Fruit fly (Drosophila melanogaster) whole organism, prepupa: ENCODE results near the gene simj.

Experiments used
- CG10631 ChIP-seq: fragments of 200-800 bp; sonication (Bioruptor generic); optimal IDR thresholded peaks from 2 replicates; lab custom pipeline; 2016; ENCODE audit warnings: missing biosample characterization, missing genetic modification characterization
- CG10669 ChIP-seq: fragments of 200-800 bp; sonication (Bioruptor generic); optimal IDR thresholded peaks from 3 replicates; lab custom pipeline; 2018; ENCODE audit warnings: missing biosample characterization, mild to moderate bottlenecking, missing genetic modification characterization, moderate library complexity
- CG11294 ChIP-seq: fragments of 200-800 bp; sonication (Bioruptor generic); IDR thresholded peaks from 2 replicates; pipeline ENCODE4 v1.3.6; 2022; ENCODE audit warnings: missing biosample characterization, missing genetic modification characterization
- CG11762 ChIP-seq: fragments of 200-800 bp; sonication (Bioruptor generic); optimal IDR thresholded peaks from 3 replicates; lab custom pipeline; 2016; ENCODE audit warnings: missing biosample characterization, missing genetic modification characterization; ENCODE audit not compliant: insufficient read depth
- CG11902 ChIP-seq: fragments of 200-800 bp; sonication (Bioruptor generic); optimal IDR thresholded peaks from 3 replicates; lab custom pipeline; 2016; ENCODE audit warnings: missing biosample characterization, missing genetic modification characterization
- CG1621 ChIP-seq: fragments of 200-800 bp; sonication (Bioruptor generic); optimal IDR thresholded peaks from 3 replicates; lab custom pipeline; 2018; ENCODE audit warnings: missing biosample characterization, mild to moderate bottlenecking, missing genetic modification characterization
- CG16779 ChIP-seq: fragments of 200-800 bp; sonication (Bioruptor generic); optimal IDR thresholded peaks from 3 replicates; lab custom pipeline; 2017; ENCODE audit warnings: missing biosample characterization, mild to moderate bottlenecking, missing genetic modification characterization
- CG31627 ChIP-seq: fragments of 200-800 bp; sonication (Bioruptor generic); optimal IDR thresholded peaks from 3 replicates; lab custom pipeline; 2016; ENCODE audit warnings: missing biosample characterization, missing genetic modification characterization
- CG32006 ChIP-seq: fragments of 200-800 bp; sonication (Bioruptor generic); optimal IDR thresholded peaks from 3 replicates; lab custom pipeline; 2017; ENCODE audit warnings: missing biosample characterization, mild to moderate bottlenecking, missing genetic modification characterization
- CG34406 ChIP-seq: fragments of 200-800 bp; sonication (Bioruptor generic); optimal IDR thresholded peaks from 3 replicates; lab custom pipeline; 2016; ENCODE audit warnings: missing biosample characterization, missing genetic modification characterization
- CG6163 ChIP-seq: fragments of 200-800 bp; sonication (Bioruptor generic); IDR thresholded peaks from 3 replicates; pipeline ENCODE4 v1.3.6; 2022; ENCODE audit warnings: missing biosample characterization, missing genetic modification characterization
- CG6276 ChIP-seq: fragments of 200-800 bp; sonication (Bioruptor generic); optimal IDR thresholded peaks from 2 replicates; lab custom pipeline; 2017; ENCODE audit warnings: missing biosample characterization, mild to moderate bottlenecking, missing genetic modification characterization
- CG6854 ChIP-seq: fragments of 200-800 bp; sonication (Bioruptor generic); optimal IDR thresholded peaks from 2 replicates; lab custom pipeline; 2017; ENCODE audit warnings: missing biosample characterization, mild to moderate bottlenecking, missing genetic modification characterization
- CG7368 ChIP-seq: fragments of 200-800 bp; sonication (Bioruptor generic); optimal IDR thresholded peaks from 3 replicates; lab custom pipeline; 2016; ENCODE audit warnings: missing biosample characterization, missing genetic modification characterization
- CG8119 ChIP-seq: fragments of 200-800 bp; sonication (Bioruptor generic); IDR thresholded peaks from 3 replicates; pipeline ENCODE4 v1.3.6; 2022; ENCODE audit warnings: missing biosample characterization, missing genetic modification characterization
- CG8319 ChIP-seq: fragments of 200-800 bp; sonication (Bioruptor generic); optimal IDR thresholded peaks from 3 replicates; lab custom pipeline; 2016; ENCODE audit warnings: missing biosample characterization, missing genetic modification characterization
- CG8632 ChIP-seq: fragments of 200-800 bp; sonication (Bioruptor generic); optimal IDR thresholded peaks from 3 replicates; lab custom pipeline; 2016; ENCODE audit warnings: missing biosample characterization, missing genetic modification characterization
- CG9139 ChIP-seq: fragments of 200-800 bp; sonication (Bioruptor generic); optimal IDR thresholded peaks from 3 replicates; lab custom pipeline; 2017; ENCODE audit warnings: missing biosample characterization, mild to moderate bottlenecking, missing genetic modification characterization
- Eip75B ChIP-seq: fragments of 200-800 bp; sonication (Bioruptor generic); optimal IDR thresholded peaks from 3 replicates; lab custom pipeline; 2016; ENCODE audit warnings: missing biosample characterization, missing genetic modification characterization
- Eip93F ChIP-seq: fragments of 200-800 bp; sonication (Bioruptor generic); optimal IDR thresholded peaks from 2 replicates; lab custom pipeline; 2016; ENCODE audit warnings: missing biosample characterization, mild to moderate bottlenecking, missing genetic modification characterization
- Ets21C ChIP-seq: fragments of 200-800 bp; sonication (Bioruptor generic); optimal IDR thresholded peaks from 3 replicates; lab custom pipeline; 2016; ENCODE audit warnings: missing biosample characterization, missing genetic modification characterization
- Ets96B ChIP-seq: fragments of 200-800 bp; optimal IDR thresholded peaks from 2 replicates; lab custom pipeline; 2019; ENCODE audit warnings: missing biosample characterization, mild to moderate bottlenecking, missing genetic modification characterization, moderate library complexity
- Hr38 ChIP-seq: sonication (Bioruptor generic); optimal IDR thresholded peaks from 2 replicates; lab custom pipeline; 2016; ENCODE audit warnings: missing biosample characterization, missing genetic modification characterization
- Hr39 ChIP-seq: fragments of 200-800 bp; sonication (Bioruptor generic); optimal IDR thresholded peaks from 2 replicates; lab custom pipeline; 2016; ENCODE audit warnings: missing biosample characterization, missing genetic modification characterization
- Lpt ChIP-seq: fragments of 200-800 bp; sonication (Bioruptor generic); optimal IDR thresholded peaks from 3 replicates; lab custom pipeline; 2016; ENCODE audit warnings: missing biosample characterization, missing genetic modification characterization
- Met ChIP-seq: fragments of 200-800 bp; sonication (Bioruptor generic); optimal IDR thresholded peaks from 3 replicates; lab custom pipeline; 2016; ENCODE audit warnings: missing biosample characterization, missing genetic modification characterization
- Smox ChIP-seq: fragments of 200-800 bp; sonication (Bioruptor generic); optimal IDR thresholded peaks from 3 replicates; lab custom pipeline; 2016; ENCODE audit warnings: missing biosample characterization, missing genetic modification characterization
- Sox102F ChIP-seq: fragments of 200-800 bp; sonication (Bioruptor generic); optimal IDR thresholded peaks from 2 replicates; lab custom pipeline; 2016; ENCODE audit warnings: missing biosample characterization, mild to moderate bottlenecking, missing genetic modification characterization
- achi ChIP-seq: fragments of 200-800 bp; sonication (Bioruptor generic); optimal IDR thresholded peaks from 3 replicates; lab custom pipeline; 2016; ENCODE audit warnings: missing biosample characterization, missing genetic modification characterization
- acj6 ChIP-seq: fragments of 200-800 bp; sonication (Bioruptor generic); optimal IDR thresholded peaks from 3 replicates; lab custom pipeline; 2016; ENCODE audit warnings: missing biosample characterization, missing genetic modification characterization
- dac ChIP-seq: fragments of 200-800 bp; sonication (Bioruptor generic); optimal IDR thresholded peaks from 2 replicates; lab custom pipeline; 2017; ENCODE audit warnings: missing biosample characterization, mild to moderate bottlenecking, missing genetic modification characterization
- dsx ChIP-seq: fragments of 200-800 bp; optimal IDR thresholded peaks from 3 replicates; lab custom pipeline; 2019; ENCODE audit warnings: missing biosample characterization, mild to moderate bottlenecking, missing genetic modification characterization, moderate library complexity; ENCODE audit not compliant: poor library complexity, severe bottlenecking
- eg ChIP-seq: fragments of 200-800 bp; sonication (Bioruptor generic); IDR thresholded peaks from 3 replicates; pipeline ENCODE4 v1.3.6; 2022; ENCODE audit warnings: missing biosample characterization, missing genetic modification characterization
- esn ChIP-seq: fragments of 200-800 bp; sonication (Bioruptor generic); optimal IDR thresholded peaks from 2 replicates; lab custom pipeline; 2016; ENCODE audit warnings: missing biosample characterization, mild to moderate bottlenecking, missing genetic modification characterization, moderate library complexity
- fd85E ChIP-seq: fragments of 200-800 bp; sonication (Bioruptor generic); optimal IDR thresholded peaks from 3 replicates; lab custom pipeline; 2016; ENCODE audit warnings: missing biosample characterization, missing genetic modification characterization
- fkh ChIP-seq: fragments of 200-800 bp; sonication (Bioruptor generic); optimal IDR thresholded peaks from 3 replicates; lab custom pipeline; 2017; ENCODE audit warnings: missing biosample characterization, mild to moderate bottlenecking, missing genetic modification characterization, moderate library complexity
- lz ChIP-seq: fragments of 200-800 bp; sonication (Bioruptor generic); optimal IDR thresholded peaks from 3 replicates; lab custom pipeline; 2016; ENCODE audit warnings: missing biosample characterization, missing genetic modification characterization
- net ChIP-seq: fragments of 200-800 bp; sonication (Bioruptor generic); optimal IDR thresholded peaks from 3 replicates; lab custom pipeline; 2016; ENCODE audit warnings: missing biosample characterization, missing genetic modification characterization
- pdm3 ChIP-seq: fragments of 200-800 bp; sonication (Bioruptor generic); optimal IDR thresholded peaks from 3 replicates; lab custom pipeline; 2016; ENCODE audit warnings: missing biosample characterization, missing genetic modification characterization
- ss ChIP-seq, 2 experiments: fragments of 200-800 bp; sonication (Bioruptor generic); optimal IDR thresholded peaks; 2 replicates in 1 of 2; 3 replicates in 1 of 2; lab custom pipeline; 2017 to 2018; ENCODE audit warnings: mild to moderate bottlenecking in 2 of 2, missing biosample characterization in 2 of 2, missing genetic modification characterization in 2 of 2, moderate library complexity in 1 of 2
- svp ChIP-seq: fragments of 200-800 bp; sonication (Bioruptor generic); peaks from one replicate; lab custom pipeline; 2016; ENCODE audit warnings: missing biosample characterization, missing genetic modification characterization
- topi ChIP-seq: fragments of 200-800 bp; sonication (Bioruptor generic); optimal IDR thresholded peaks from 3 replicates; lab custom pipeline; 2016; ENCODE audit warnings: missing biosample characterization, missing genetic modification characterization
- vri ChIP-seq: fragments of 200-800 bp; sonication (Bioruptor generic); optimal IDR thresholded peaks from 3 replicates; lab custom pipeline; 2016; ENCODE audit warnings: missing biosample characterization, mild to moderate bottlenecking, missing genetic modification characterization

The simj gene

dm6 chr3L:10675635-10676393, 11.3 kb downstream of the simj start (continued):
- TF ChIP-seq CG8319 (GFP tag; lab: Kevin White, UChicago) = peak; percentile 34
- peak; percentile 65 for TF ChIP-seq vri (GFP tag; lab: Kevin White, UChicago)
- TF ChIP-seq fd85E (GFP tag; lab: Kevin White, UChicago) = peak; percentile 37
- TF ChIP-seq CG6276 (GFP tag; lab: Kevin White, UChicago) = peak; percentile 87
- no peak for TF ChIP-seq lz (GFP tag; lab: Kevin White, UChicago)
- no peak; the same call in 1 of the 2 replicates for TF ChIP-seq CG11294 (GFP tag; lab: Robert Waterston, UW)
- peak; percentile 62 for TF ChIP-seq Lpt
- peak; percentile 35 for TF ChIP-seq CG34406
- peak; percentile 25 for TF ChIP-seq CG11762 (GFP tag; lab: Kevin White, UChicago)
- TF ChIP-seq Ets96B (tag; lab: Kevin White, UChicago) = peak; percentile 53
- no peak for TF ChIP-seq svp (GFP tag; lab: Kevin White, UChicago)
- TF ChIP-seq CG10631 (GFP tag; lab: Kevin White, UChicago) = peak; percentile 9
- TF ChIP-seq, all 60 proteins: peak for 46

- TF ChIP-seq CG11762 (GFP tag; lab: Kevin White, UChicago) (no peak), ss (GFP tag; optimal IDR thresholded peaks at IDR 0.05; lab: Kevin White, UChicago) (no peak), CG8632 (GFP tag; lab: Kevin White, UChicago) (no peak), dsx (GFP tag; lab: Kevin White, UChicago) (no peak), Hr39 (no peak), CG10669 (GFP tag; lab: Kevin White, UChicago) (no peak), acj6 (no peak), Eip93F (GFP tag; lab: Kevin White, UChicago) (no peak), CG32006 (no peak), Ets21C (GFP tag; lab: Kevin White, UChicago) (no peak), CG6163 (GFP tag; lab: Robert Waterston, UW) (no peak)
Observed at dm6 chr3L:10677816-10678215, 13.3 kb downstream of the simj start.

dm6 chr3L:10678545-10679067, 14.1 kb downstream of the simj start:
- TF ChIP-seq vri (GFP tag; lab: Kevin White, UChicago) (peak; percentile 48), fkh (GFP tag; lab: Kevin White, UChicago) (peak; percentile 70), dac (peak; percentile 76), topi (GFP tag; lab: Kevin White, UChicago) (peak; percentile 88), net (GFP tag; lab: Kevin White, UChicago) (peak; percentile 88), Smox (peak; percentile 84), fd85E (GFP tag; lab: Kevin White, UChicago) (no peak), CG6854 (peak; percentile 35), Eip75B (GFP tag; lab: Kevin White, UChicago) (peak; percentile 95), CG6276 (GFP tag; lab: Kevin White, UChicago) (peak; percentile 88), Met (peak; percentile 89), svp (GFP tag; lab: Kevin White, UChicago) (peak; percentile 96), CG11902 (GFP tag; lab: Kevin White, UChicago) (peak; percentile 80), Lpt (peak; percentile 83), esn (GFP tag; lab: Kevin White, UChicago) (peak; percentile 94), dsx (GFP tag; lab: Kevin White, UChicago) (peak; percentile 87), eg (peak; percentile 92), CG6163 (GFP tag; lab: Robert Waterston, UW) (peak; percentile 84; the same call in 2 of the 3 replicates), CG34406 (peak; percentile 89), Sox102F (GFP tag; lab: Kevin White, UChicago) (peak; percentile 85), ss (GFP tag; optimal IDR thresholded peaks at IDR 0.05; lab: Kevin White, UChicago) (peak; percentile 89), lz (GFP tag; lab: Kevin White, UChicago) (peak; percentile 92), CG32006 (peak; percentile 95), CG10669 (GFP tag; lab: Kevin White, UChicago) (peak; percentile 87), CG16779 (tag; lab: Kevin White, UChicago) (peak; percentile 84), CG31627 (GFP tag; lab: Kevin White, UChicago) (peak; percentile 81), pdm3 (GFP tag; lab: Kevin White, UChicago) (peak; percentile 88), CG7368 (GFP tag; lab: Kevin White, UChicago) (peak; percentile 66), CG9139 (GFP tag; lab: Kevin White, UChicago) (peak; percentile 82), CG8119 (GFP tag; lab: Robert Waterston, UW) (peak; percentile 97), CG1621 (peak; percentile 84), Ets96B (tag; lab: Kevin White, UChicago) (peak; percentile 82), achi (GFP tag; lab: Kevin White, UChicago) (peak; percentile 87), Hr38 (GFP tag; lab: Kevin White, UChicago) (no peak)
